Worm (Caenorhabditis elegans) whole organism, midembryonic: Measurements from ENCODE around the gene C39E9.7.

Source experiments
- T22C8.4 ChIP-seq: fragments of 200-800 bp; sonication (Bioruptor generic); IDR thresholded peaks from 2 replicates; pipeline ENCODE4 v1.3.6; 2022; ENCODE audit warnings: missing genetic modification characterization, missing compliant biosample characterization
- klf-2 ChIP-seq: fragments of 200-800 bp; sonication (Bioruptor generic); conservative IDR thresholded peaks from 2 replicates; pipeline ENCODE4 v1.3.6; 2022; ENCODE audit warnings: missing genetic modification reagents, missing genetic modification characterization, missing compliant biosample characterization
- ref-1 ChIP-seq: fragments of 200-800 bp; sonication (Bioruptor generic); conservative IDR thresholded peaks from 2 replicates; pipeline ENCODE4 v1.3.6; 2022; ENCODE audit warnings: missing genetic modification reagents, missing genetic modification characterization, missing compliant biosample characterization
- tab-1 ChIP-seq: fragments of 200-800 bp; sonication (Bioruptor generic); IDR thresholded peaks from 2 replicates; pipeline ENCODE4 v1.3.6; 2022; ENCODE audit warnings: missing genetic modification characterization, missing compliant biosample characterization
- ztf-23 ChIP-seq: fragments of 200-800 bp; sonication (Bioruptor generic); IDR thresholded peaks from 2 replicates; pipeline ENCODE4 v1.3.6; 2022; ENCODE audit warnings: missing genetic modification reagents, missing genetic modification characterization, missing compliant biosample characterization
- ztf-29 ChIP-seq: fragments of 200-800 bp; sonication (Bioruptor generic); IDR thresholded peaks from 2 replicates; pipeline ENCODE4 v1.3.6; 2022; ENCODE audit warnings: missing genetic modification reagents, missing genetic modification characterization, missing compliant biosample characterization

ce11 chrIV:13028746-13029673, 47.5 kb downstream of the C39E9.7 start:
- TF ChIP-seq T22C8.4 (GFP tag; lab: Robert Waterston, UW) (no peak), klf-2 (GFP tag; lab: Robert Waterston, UW) (no peak), tab-1 (GFP tag; lab: Robert Waterston, UW) (no peak), ztf-29 (GFP tag; lab: Robert Waterston, UW) (no peak), ref-1 (no peak), ztf-23 (GFP tag; lab: Robert Waterston, UW) (no peak)
